Worm (Caenorhabditis elegans) whole organism, L2 larva: ENCODE measurements around the gene T26H8.5.

Source experiments
- R02D3.7 ChIP-seq: fragments of 150-350 bp; optimal IDR thresholded peaks from 2 replicates; lab custom pipeline; 2014; ENCODE audit warnings: missing biosample characterization, missing genetic modification characterization
- ceh-16 ChIP-seq: fragments of 150-350 bp; optimal IDR thresholded peaks from 2 replicates; lab custom pipeline; 2014; ENCODE audit warnings: missing biosample characterization, missing genetic modification characterization
- fos-1 ChIP-seq: fragments of 150-350 bp; optimal IDR thresholded peaks from 2 replicates; lab custom pipeline; 2014; ENCODE audit warnings: missing biosample characterization, missing genetic modification characterization
- lin-13 ChIP-seq: fragments of 150-350 bp; optimal IDR thresholded peaks from 2 replicates; lab custom pipeline; 2014; ENCODE audit warnings: missing biosample characterization, missing genetic modification reagents, missing genetic modification characterization
- lin-39 ChIP-seq: fragments of 150-350 bp; optimal IDR thresholded peaks from 2 replicates; lab custom pipeline; 2014; ENCODE audit warnings: missing biosample characterization, missing genetic modification reagents, missing genetic modification characterization
- lsy-2 ChIP-seq, 2 experiments: fragments of 150-350 bp in 1 of 2; sonication (generic microtip) in 1 of 2; optimal IDR thresholded peaks; 2 replicates each; lab custom pipeline; 2014 to 2017; ENCODE audit warnings: missing biosample characterization in 2 of 2, missing genetic modification characterization in 2 of 2
- nhr-11 ChIP-seq: fragments of 150-350 bp; optimal IDR thresholded peaks from 2 replicates; lab custom pipeline; 2014; ENCODE audit warnings: missing biosample characterization, missing genetic modification characterization
- nhr-6 ChIP-seq: fragments of 150-350 bp; optimal IDR thresholded peaks from 2 replicates; lab custom pipeline; 2014; ENCODE audit warnings: missing biosample characterization, missing genetic modification characterization
- nhr-77 ChIP-seq: fragments of 150-350 bp; optimal IDR thresholded peaks from 2 replicates; lab custom pipeline; 2014; ENCODE audit warnings: missing biosample characterization, missing genetic modification characterization
- sem-4 ChIP-seq: fragments of 150-350 bp; optimal IDR thresholded peaks from 2 replicates; lab custom pipeline; 2014; ENCODE audit warnings: missing biosample characterization, missing genetic modification reagents, missing genetic modification characterization
- unc-39 ChIP-seq: fragments of 150-350 bp; optimal IDR thresholded peaks from 2 replicates; lab custom pipeline; 2014; ENCODE audit warnings: missing biosample characterization, missing genetic modification characterization
- unc-55 ChIP-seq: fragments of 150-350 bp; sonication (generic microtip); optimal IDR thresholded peaks from 3 replicates; lab custom pipeline; 2014; ENCODE audit warnings: missing biosample characterization, missing genetic modification reagents, missing genetic modification characterization
- ztf-11 ChIP-seq: sonication (generic microtip); optimal IDR thresholded peaks from 2 replicates; lab custom pipeline; 2017; ENCODE audit warnings: missing biosample characterization, missing genetic modification characterization
- ztf-4 ChIP-seq: fragments of 150-350 bp; optimal IDR thresholded peaks from 2 replicates; lab custom pipeline; 2014; ENCODE audit warnings: missing biosample characterization, missing genetic modification characterization

DNA sequence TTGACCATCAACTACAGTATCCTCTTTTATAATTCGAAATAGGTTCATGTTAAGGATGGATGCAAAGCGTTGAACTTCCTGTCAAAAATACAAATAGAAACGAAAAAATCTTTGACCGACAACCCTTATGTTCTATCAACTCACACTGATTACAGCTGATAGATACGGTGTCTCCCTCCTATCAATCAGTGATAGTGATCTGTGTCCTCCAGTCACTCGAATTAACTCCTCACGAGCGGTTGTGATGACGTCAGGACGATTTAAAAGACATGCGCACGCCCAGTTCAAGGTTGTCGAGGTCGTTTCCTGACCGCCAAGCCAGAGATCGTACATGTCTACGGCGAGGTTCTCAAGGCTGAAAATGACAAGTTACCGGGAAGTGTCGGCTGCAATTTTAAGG lies 19.4 kb downstream of the T26H8.5 start:
- TF ChIP-seq sem-4 (tag; lab: Kevin White, UChicago), result no peak
- TF ChIP-seq nhr-6 (tag; lab: Kevin White, UChicago), result no peak
- TF ChIP-seq nhr-77 (tag; lab: Kevin White, UChicago), result no peak
- TF ChIP-seq R02D3.7 (tag; lab: Kevin White, UChicago), result no peak
- no peak for TF ChIP-seq fos-1 (tag; lab: Kevin White, UChicago)
- TF ChIP-seq ztf-11 (tag; lab: Kevin White, UChicago), result no peak
- TF ChIP-seq unc-39 (tag; lab: Kevin White, UChicago), result no peak
- no peak for TF ChIP-seq ztf-4 (tag; lab: Kevin White, UChicago)
- no peak for TF ChIP-seq unc-55 (GFP tag; lab: Kevin White, UChicago)
- TF ChIP-seq lin-13 (GFP tag; lab: Kevin White, UChicago), result no peak
- no peak for TF ChIP-seq lsy-2 (tag; optimal IDR thresholded peaks at IDR 0.05; lab: Kevin White, UChicago)
- no peak for TF ChIP-seq nhr-11 (tag; lab: Kevin White, UChicago)
- TF ChIP-seq lin-39 (tag; lab: Kevin White, UChicago), result no peak
- TF ChIP-seq ceh-16 (tag; lab: Kevin White, UChicago), result no peak
